Worm (Caenorhabditis elegans): ENCODE data around the gene ZK418.11.

ce11 chrIII:7111793-7112192 lies 11.7 kb downstream of the ZK418.11 start, which contains the start of gene B0280.7:
- TF ChIP-seq hlh-11 (tag; optimal IDR thresholded peaks at IDR 0.05) (no peak), daf-12 (tag; optimal IDR thresholded peaks at IDR 0.05) (no peak), nhr-10 (tag; optimal IDR thresholded peaks at IDR 0.05) (no peak), egl-27 (tag; optimal IDR thresholded peaks at IDR 0.05) (no peak), ceh-44 (GFP tag; IDR thresholded peaks at IDR 0.05) (no peak), aly-2 (tag; optimal IDR thresholded peaks at IDR 0.05) (no peak), ama-1 (optimal IDR thresholded peaks at IDR 0.05) (no peak), skn-1 (tag; optimal IDR thresholded peaks at IDR 0.05) (no peak), tra-1 (GFP tag; IDR thresholded peaks at IDR 0.05) (no peak), fkh-10 (GFP tag; optimal IDR thresholded peaks at IDR 0.05) (no peak), dmd-8 (GFP tag; IDR thresholded peaks at IDR 0.05) (no peak)

All from whole organism, L4 larva.